Worm (Caenorhabditis elegans) whole organism, L3 larva: ENCODE results near the gene Y71H2AM.3.

Source experiments
- R02D3.7 ChIP-seq: fragments of 150-350 bp; optimal IDR thresholded peaks from 2 replicates; lab custom pipeline; 2014; ENCODE audit warnings: missing biosample characterization, missing genetic modification characterization
- ZK546.5 ChIP-seq: sonication (generic microtip); optimal IDR thresholded peaks from 2 replicates; lab custom pipeline; 2017; ENCODE audit warnings: missing biosample characterization, missing genetic modification characterization
- aly-2 ChIP-seq: fragments of 150-350 bp; optimal IDR thresholded peaks from 2 replicates; lab custom pipeline; 2014; ENCODE audit warnings: missing biosample characterization, missing genetic modification characterization
- ama-1 ChIP-seq: fragments of 150-350 bp; optimal IDR thresholded peaks from 2 replicates; lab custom pipeline; 2018
- ceh-16 ChIP-seq: sonication (generic microtip); optimal IDR thresholded peaks from 2 replicates; lab custom pipeline; 2017; ENCODE audit warnings: missing biosample characterization, missing genetic modification characterization
- ceh-28 ChIP-seq: fragments of 150-350 bp; optimal IDR thresholded peaks from 2 replicates; lab custom pipeline; 2014; ENCODE audit warnings: missing biosample characterization, missing genetic modification reagents, missing genetic modification characterization
- ceh-82 ChIP-seq: fragments of 150-350 bp; optimal IDR thresholded peaks from 2 replicates; lab custom pipeline; 2014; ENCODE audit warnings: missing biosample characterization, missing genetic modification characterization
- ceh-9 ChIP-seq: sonication (generic microtip); optimal IDR thresholded peaks from 2 replicates; lab custom pipeline; 2018; ENCODE audit warnings: missing biosample characterization, missing genetic modification characterization
- egl-27 ChIP-seq: sonication (generic microtip); optimal IDR thresholded peaks from 4 replicates; lab custom pipeline; 2017; ENCODE audit warnings: missing biosample characterization, missing genetic modification reagents, missing genetic modification characterization
- egl-5 ChIP-seq: fragments of 150-350 bp; optimal IDR thresholded peaks from 2 replicates; lab custom pipeline; 2017; ENCODE audit warnings: missing biosample characterization, missing genetic modification reagents, missing genetic modification characterization, inconsistent platforms
- elt-1 ChIP-seq: fragments of 150-350 bp; optimal IDR thresholded peaks from 2 replicates; lab custom pipeline; 2014; ENCODE audit warnings: missing biosample characterization, missing genetic modification characterization
- elt-2 ChIP-seq: sonication (generic microtip); optimal IDR thresholded peaks from 2 replicates; lab custom pipeline; 2016; ENCODE audit warnings: missing genetic modification reagents, mild to moderate bottlenecking, missing genetic modification characterization, missing compliant biosample characterization
- elt-3 ChIP-seq, 3 experiments: fragments of 150-350 bp in 1 of 3; sonication (generic microtip) in 2 of 3; optimal IDR thresholded peaks; 2 replicates in 2 of 3; 4 replicates in 1 of 3; lab custom pipeline; 2014 to 2017; ENCODE audit warnings: missing biosample characterization in 3 of 3, missing genetic modification characterization in 3 of 3
- eor-1 ChIP-seq, 2 experiments: fragments of 150-350 bp; optimal IDR thresholded peaks; 2 replicates each; lab custom pipeline; 2014 to 2018; ENCODE audit warnings: missing biosample characterization in 2 of 2, missing genetic modification characterization in 2 of 2
- fkh-10 ChIP-seq: sonication (generic microtip); optimal IDR thresholded peaks from 2 replicates; lab custom pipeline; 2017; ENCODE audit warnings: missing biosample characterization, missing genetic modification reagents, missing genetic modification characterization
- fkh-2 ChIP-seq: fragments of 150-350 bp; optimal IDR thresholded peaks from 2 replicates; lab custom pipeline; 2014; ENCODE audit warnings: missing biosample characterization, missing genetic modification reagents, missing genetic modification characterization
- fos-1 ChIP-seq: fragments of 150-350 bp; optimal IDR thresholded peaks from 2 replicates; lab custom pipeline; 2014; ENCODE audit warnings: missing biosample characterization, missing genetic modification characterization
- hmg-11 ChIP-seq: sonication (generic microtip); optimal IDR thresholded peaks from 2 replicates; lab custom pipeline; 2016; ENCODE audit warnings: missing genetic modification characterization, missing compliant biosample characterization
- jun-1 ChIP-seq: fragments of 150-350 bp; optimal IDR thresholded peaks from 2 replicates; lab custom pipeline; 2014; ENCODE audit warnings: missing biosample characterization, missing genetic modification reagents, missing genetic modification characterization
- lin-15B ChIP-seq: fragments of 150-350 bp; optimal IDR thresholded peaks from 2 replicates; lab custom pipeline; 2014; ENCODE audit warnings: missing biosample characterization, missing genetic modification characterization
- lin-39 ChIP-seq: fragments of 150-350 bp; optimal IDR thresholded peaks from 2 replicates; lab custom pipeline; 2018; ENCODE audit warnings: missing biosample characterization, missing genetic modification reagents, missing genetic modification characterization
- lsy-12 ChIP-seq: sonication (generic microtip); optimal IDR thresholded peaks from 2 replicates; lab custom pipeline; 2016; ENCODE audit warnings: mild to moderate bottlenecking, missing genetic modification characterization, missing compliant biosample characterization
- mdl-1 ChIP-seq: fragments of 150-350 bp; optimal IDR thresholded peaks from 2 replicates; lab custom pipeline; 2014; ENCODE audit warnings: missing biosample characterization, missing genetic modification characterization
- nfya-1 ChIP-seq: sonication (generic microtip); optimal IDR thresholded peaks from 2 replicates; lab custom pipeline; 2017; ENCODE audit warnings: missing genetic modification characterization, mild to moderate bottlenecking, missing compliant biosample characterization, antibody characterized with exemption, moderate library complexity; ENCODE audit not compliant: insufficient read depth
- nhr-11 ChIP-seq: fragments of 150-350 bp; optimal IDR thresholded peaks from 2 replicates; lab custom pipeline; 2014; ENCODE audit warnings: missing biosample characterization, missing genetic modification characterization
- nhr-12 ChIP-seq: fragments of 150-350 bp; optimal IDR thresholded peaks from 2 replicates; lab custom pipeline; 2014; ENCODE audit warnings: missing biosample characterization, missing genetic modification characterization
- nhr-23 ChIP-seq: fragments of 150-350 bp; optimal IDR thresholded peaks from 2 replicates; lab custom pipeline; 2014; ENCODE audit warnings: missing biosample characterization, missing genetic modification reagents, missing genetic modification characterization
- nhr-237 ChIP-seq: fragments of 150-350 bp; optimal IDR thresholded peaks from 2 replicates; lab custom pipeline; 2014; ENCODE audit warnings: missing biosample characterization, missing genetic modification characterization
- nhr-25 ChIP-seq: sonication (generic microtip); optimal IDR thresholded peaks from 2 replicates; lab custom pipeline; 2017; ENCODE audit warnings: missing biosample characterization, missing genetic modification characterization
- nhr-43 ChIP-seq: sonication (generic microtip); optimal IDR thresholded peaks from 2 replicates; lab custom pipeline; 2016; ENCODE audit warnings: mild to moderate bottlenecking, missing genetic modification characterization, missing compliant biosample characterization; ENCODE audit not compliant: poor library complexity, severe bottlenecking
- nhr-67 ChIP-seq: fragments of 150-350 bp; optimal IDR thresholded peaks from 2 replicates; lab custom pipeline; 2014; ENCODE audit warnings: missing biosample characterization, missing genetic modification characterization
- nhr-76 ChIP-seq: fragments of 150-350 bp; sonication (generic microtip); optimal IDR thresholded peaks from 5 replicates; lab custom pipeline; 2014; ENCODE audit warnings: missing biosample characterization, missing genetic modification characterization
- nhr-77 ChIP-seq: fragments of 150-350 bp; optimal IDR thresholded peaks from 2 replicates; lab custom pipeline; 2014; ENCODE audit warnings: missing biosample characterization, missing genetic modification characterization
- pha-4 ChIP-seq: fragments of 150-350 bp; optimal IDR thresholded peaks from 2 replicates; lab custom pipeline; 2014; ENCODE audit warnings: missing biosample characterization, missing genetic modification reagents, missing genetic modification characterization
- pqm-1 ChIP-seq: fragments of 150-350 bp; optimal IDR thresholded peaks from 2 replicates; lab custom pipeline; 2017; ENCODE audit warnings: missing biosample characterization, missing genetic modification characterization, inconsistent platforms
- sea-2 ChIP-seq: fragments of 150-350 bp; sonication (generic microtip); optimal IDR thresholded peaks from 4 replicates; lab custom pipeline; 2014; ENCODE audit warnings: missing biosample characterization, missing genetic modification reagents, missing genetic modification characterization
- skn-1 ChIP-seq: fragments of 150-350 bp; optimal IDR thresholded peaks from 2 replicates; lab custom pipeline; 2014; ENCODE audit warnings: missing biosample characterization, missing genetic modification characterization
- snpc-4 ChIP-seq: fragments of 150-350 bp; optimal IDR thresholded peaks from 2 replicates; lab custom pipeline; 2014; ENCODE audit warnings: missing biosample characterization, missing genetic modification characterization
- tbx-2 ChIP-seq: sonication (generic microtip); optimal IDR thresholded peaks from 2 replicates; lab custom pipeline; 2016; ENCODE audit warnings: mild to moderate bottlenecking, missing genetic modification characterization, missing compliant biosample characterization
- unc-39 ChIP-seq: sonication (generic microtip); optimal IDR thresholded peaks from 4 replicates; lab custom pipeline; 2017; ENCODE audit warnings: missing biosample characterization, missing genetic modification characterization
- unc-62 ChIP-seq: fragments of 150-350 bp; sonication (generic microtip); optimal IDR thresholded peaks from 4 replicates; lab custom pipeline; 2014; ENCODE audit warnings: missing biosample characterization, missing genetic modification reagents, missing genetic modification characterization
- zag-1 ChIP-seq: fragments of 150-350 bp; optimal IDR thresholded peaks from 2 replicates; lab custom pipeline; 2014; ENCODE audit warnings: missing biosample characterization, missing genetic modification characterization
- ztf-11 ChIP-seq: fragments of 150-350 bp; optimal IDR thresholded peaks from 2 replicates; lab custom pipeline; 2014; ENCODE audit warnings: missing biosample characterization, missing genetic modification characterization
- ztf-4 ChIP-seq: fragments of 150-350 bp; optimal IDR thresholded peaks from 2 replicates; lab custom pipeline; 2014; ENCODE audit warnings: missing biosample characterization, missing genetic modification characterization

Y71H2AM.3 gene

DNA sequence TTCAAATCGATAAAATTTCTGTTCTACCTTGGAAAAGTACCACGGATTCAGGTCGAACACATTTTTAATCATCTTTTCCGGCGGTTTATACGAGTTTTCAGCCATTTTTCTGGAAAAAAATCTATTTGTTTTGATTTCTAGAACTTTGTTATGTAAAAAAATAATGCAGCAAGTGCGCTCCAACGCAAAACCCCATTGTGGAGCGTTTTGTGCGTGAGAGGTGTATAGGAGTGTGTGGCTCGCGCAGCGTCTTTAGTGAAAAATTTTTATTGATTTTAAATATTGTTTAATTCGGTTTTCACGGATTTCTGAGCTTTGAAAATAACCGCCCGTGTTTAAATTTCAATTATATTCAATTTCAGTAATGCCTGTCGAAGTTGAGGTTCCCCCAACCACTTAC lies 19.4 kb upstream of the Y71H2AM.3 start, which contains the start of gene Y71H2AM.20:
Gene Y71H2AM.20 (minus strand): TSS at position 109 of the 400 bp plus-strand sequence.
- TF ChIP-seq nhr-11 (tag; lab: Kevin White, UChicago) = peak; percentile 83
- TF ChIP-seq fkh-2 (tag; lab: Kevin White, UChicago) = peak; percentile 23
- TF ChIP-seq elt-1 = peak; percentile 51
- peak; percentile 83 for TF ChIP-seq R02D3.7
- TF ChIP-seq egl-5 (tag; lab: Kevin White, UChicago) = peak; percentile 82
- no peak for TF ChIP-seq nhr-237 (tag; lab: Kevin White, UChicago)
- peak; percentile 91 for TF ChIP-seq lsy-12 (tag; lab: Kevin White, UChicago)
- TF ChIP-seq ceh-82 (tag; lab: Kevin White, UChicago) = peak; percentile 56
- peak; percentile 68 for TF ChIP-seq nhr-43 (tag; lab: Kevin White, UChicago)
- peak; percentile 88 for TF ChIP-seq hmg-11 (tag; lab: Kevin White, UChicago)
- peak; percentile 91 for TF ChIP-seq jun-1 (tag; lab: Kevin White, UChicago)
- peak; percentile 91 for TF ChIP-seq fkh-10 (GFP tag; lab: Kevin White, UChicago)
- peak; percentile 92 for TF ChIP-seq skn-1 (tag; lab: Kevin White, UChicago)
- no peak for TF ChIP-seq ama-1 (lab: Kevin White, UChicago)
- TF ChIP-seq egl-27 = peak; percentile 81
- TF ChIP-seq nhr-23 = peak; percentile 97
- TF ChIP-seq zag-1 (tag; lab: Kevin White, UChicago) = no peak
- peak; percentile 75 for TF ChIP-seq ztf-4 (tag; lab: Kevin White, UChicago)
- peak; percentile 100 for TF ChIP-seq pha-4 (tag; lab: Kevin White, UChicago)
- TF ChIP-seq nfya-1 = peak; percentile 97
- peak; percentile 90 for TF ChIP-seq fos-1 (tag; lab: Kevin White, UChicago)
- TF ChIP-seq sea-2 (GFP tag; lab: Kevin White, UChicago) = no peak
- peak; percentile 92 for TF ChIP-seq nhr-25 (tag; lab: Kevin White, UChicago)
- TF ChIP-seq unc-39 = no peak
- peak in 2 of 3 experiments; percentile 35 to 44 for TF ChIP-seq elt-3 (tag; optimal IDR thresholded peaks at IDR 0.05; lab: Kevin White, UChicago)
- peak; percentile 76 for TF ChIP-seq tbx-2
- TF ChIP-seq nhr-77 = peak; percentile 72
- peak; percentile 10 for TF ChIP-seq ZK546.5 (tag; lab: Kevin White, UChicago)
- peak; percentile 100 for TF ChIP-seq lin-15B (tag; lab: Kevin White, UChicago)
- no peak for TF ChIP-seq aly-2
- peak; percentile 73 for TF ChIP-seq unc-62 (GFP tag; lab: Kevin White, UChicago)
- TF ChIP-seq snpc-4 (tag; lab: Kevin White, UChicago) = peak; percentile 97
- TF ChIP-seq mdl-1 (tag; lab: Kevin White, UChicago) = no peak
- TF ChIP-seq nhr-76 (tag; lab: Kevin White, UChicago) = peak; percentile 60
- peak; percentile 98 for TF ChIP-seq lin-39 (tag; lab: Kevin White, UChicago)
- peak; percentile 81 for TF ChIP-seq pqm-1 (tag; lab: Kevin White, UChicago)
- TF ChIP-seq nhr-67 (tag; lab: Kevin White, UChicago) = peak; percentile 24
- no peak for TF ChIP-seq ceh-16 (tag; lab: Kevin White, UChicago)
- TF ChIP-seq ztf-11 (tag; lab: Kevin White, UChicago) = peak; percentile 44
- peak; percentile 82 for TF ChIP-seq elt-2 (tag; lab: Kevin White, UChicago)
- peak; percentile 88 for TF ChIP-seq ceh-28 (tag; lab: Kevin White, UChicago)
- TF ChIP-seq ceh-9 (tag; lab: Kevin White, UChicago) = no peak
- no peak for TF ChIP-seq nhr-12 (tag; lab: Kevin White, UChicago)

DNA sequence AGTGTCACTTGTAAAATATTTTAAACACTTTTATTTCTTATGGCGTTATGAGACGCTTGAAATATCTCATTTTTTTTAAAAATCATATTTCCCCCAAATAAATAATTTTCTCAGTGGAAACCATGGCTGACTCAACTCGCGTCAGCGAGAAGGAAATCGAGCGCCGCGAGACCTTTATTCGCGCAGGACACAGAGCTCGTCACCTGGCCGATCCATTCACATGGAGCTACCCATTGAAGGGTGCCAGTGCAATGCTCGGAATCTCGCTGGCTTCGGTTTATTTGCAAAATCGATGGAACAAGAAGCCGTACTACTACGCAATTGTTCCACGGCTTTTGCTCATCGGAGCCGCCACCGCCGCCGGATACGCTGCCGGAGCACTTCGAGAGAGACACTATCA lies 18.5 kb upstream of the Y71H2AM.3 start, which contains the start of gene nduc-2:
Gene nduc-2 (plus strand): TSS at position 113 of the 400 bp plus-strand sequence.
- TF ChIP-seq lin-15B (tag; lab: Kevin White, UChicago) (no peak), eor-1 (tag; optimal IDR thresholded peaks at IDR 0.05; lab: Kevin White, UChicago) (no peak), ama-1 (lab: Kevin White, UChicago) (peak; percentile 73)
- TF ChIP-seq, all 47 proteins: peak for 1
